Fruit fly (Drosophila melanogaster) whole organism, wandering third instar larva: ENCODE measurements around the gene Klp67A.

ENCODE experiments used
- Abd-B ChIP-seq: fragments of >200 bp; optimal IDR thresholded peaks from 2 replicates; lab custom pipeline; 2017; ENCODE audit warnings: missing biosample characterization, missing genetic modification characterization
- Dfd ChIP-seq: fragments of >200 bp; optimal IDR thresholded peaks from 2 replicates; lab custom pipeline; 2017; ENCODE audit warnings: missing biosample characterization, missing genetic modification characterization
- Hr78 ChIP-seq: fragments of >200 bp; optimal IDR thresholded peaks from 2 replicates; lab custom pipeline; 2017; ENCODE audit warnings: missing biosample characterization, missing genetic modification characterization
- Hr83 ChIP-seq: fragments of 200-300 bp; sonication (Bioruptor generic); optimal IDR thresholded peaks from 2 replicates; lab custom pipeline; 2016; ENCODE audit warnings: missing biosample characterization, mild to moderate bottlenecking, missing genetic modification characterization, moderate library complexity; ENCODE audit not compliant: poor library complexity, severe bottlenecking
- Jra ChIP-seq: sonication (Bioruptor generic); optimal IDR thresholded peaks from 2 replicates; lab custom pipeline; 2016; ENCODE audit warnings: missing biosample characterization, missing genetic modification characterization
- br ChIP-seq: fragments of 200-800 bp; sonication (Bioruptor generic); optimal IDR thresholded peaks from 2 replicates; lab custom pipeline; 2016; ENCODE audit warnings: missing biosample characterization, missing genetic modification characterization
- fru ChIP-seq: fragments of 200-800 bp; sonication (Bioruptor generic); optimal IDR thresholded peaks from 3 replicates; lab custom pipeline; 2016; ENCODE audit warnings: missing biosample characterization, mild to moderate bottlenecking, missing genetic modification characterization
- h ChIP-seq: fragments of 200-800 bp; sonication (Bioruptor generic); optimal IDR thresholded peaks from 3 replicates; lab custom pipeline; 2016; ENCODE audit warnings: missing biosample characterization, mild to moderate bottlenecking, missing genetic modification characterization
- lola ChIP-seq: fragments of >200 bp; optimal IDR thresholded peaks from 2 replicates; lab custom pipeline; 2017; ENCODE audit warnings: missing biosample characterization, missing genetic modification characterization
- pan ChIP-seq: fragments of >200 bp; optimal IDR thresholded peaks from 2 replicates; lab custom pipeline; 2017
- rgr ChIP-seq: fragments of 200-800 bp; sonication (Bioruptor generic); optimal IDR thresholded peaks from 3 replicates; lab custom pipeline; 2016; ENCODE audit warnings: missing biosample characterization, mild to moderate bottlenecking, missing genetic modification characterization
- tai ChIP-seq: sonication (Bioruptor generic); optimal IDR thresholded peaks from 2 replicates; lab custom pipeline; 2016; ENCODE audit warnings: missing biosample characterization, missing genetic modification characterization

- TF ChIP-seq br (GFP tag; lab: Kevin White, UChicago) (no peak), lola (no peak), tai (no peak), Dfd (GFP tag; lab: Kevin White, UChicago) (no peak), fru (GFP tag; lab: Kevin White, UChicago) (no peak), Jra (GFP tag; lab: Kevin White, UChicago) (no peak), Hr83 (peak; percentile 57), h (GFP tag; lab: Kevin White, UChicago) (no peak), pan (lab: Kevin White, UChicago) (no peak), rgr (GFP tag; lab: Kevin White, UChicago) (peak; percentile 36), Hr78 (no peak), Abd-B (GFP tag; lab: Kevin White, UChicago) (no peak)
Measured at dm6 chr3L:9358713-9359040, 8.2 kb downstream of the Klp67A start, which contains the start of the genes UGP and Svip.
